Worm (Caenorhabditis elegans) whole organism, L2 larva: ENCODE results near the gene Y67D8B.3.

Source experiments
- ama-1 ChIP-seq: fragments of 150-350 bp; optimal IDR thresholded peaks from 2 replicates; lab custom pipeline; 2018; ENCODE audit warnings: inconsistent platforms
- blmp-1 ChIP-seq: sonication (generic microtip); optimal IDR thresholded peaks from 2 replicates; lab custom pipeline; 2017; ENCODE audit warnings: missing genetic modification characterization, mild to moderate bottlenecking, missing compliant biosample characterization, antibody characterized with exemption, moderate library complexity; ENCODE audit not compliant: insufficient read depth
- egl-27 ChIP-seq: sonication (generic microtip); optimal IDR thresholded peaks from 3 replicates; lab custom pipeline; 2017; ENCODE audit warnings: missing biosample characterization, missing genetic modification reagents, missing genetic modification characterization
- fos-1 ChIP-seq: fragments of 150-350 bp; optimal IDR thresholded peaks from 2 replicates; lab custom pipeline; 2014; ENCODE audit warnings: missing biosample characterization, missing genetic modification characterization
- lsy-2 ChIP-seq, 2 experiments: fragments of 150-350 bp in 1 of 2; sonication (generic microtip) in 1 of 2; optimal IDR thresholded peaks; 2 replicates each; lab custom pipeline; 2014 to 2017; ENCODE audit warnings: missing biosample characterization in 2 of 2, missing genetic modification characterization in 2 of 2
- nhr-11 ChIP-seq: fragments of 150-350 bp; optimal IDR thresholded peaks from 2 replicates; lab custom pipeline; 2014; ENCODE audit warnings: missing biosample characterization, missing genetic modification characterization
- nhr-237 ChIP-seq: fragments of 150-350 bp; optimal IDR thresholded peaks from 2 replicates; lab custom pipeline; 2014; ENCODE audit warnings: missing biosample characterization, missing genetic modification characterization
- nhr-25 ChIP-seq: fragments of 150-350 bp; sonication (generic microtip); optimal IDR thresholded peaks from 3 replicates; lab custom pipeline; 2014; ENCODE audit warnings: missing biosample characterization, missing genetic modification characterization
- nhr-77 ChIP-seq: fragments of 150-350 bp; optimal IDR thresholded peaks from 2 replicates; lab custom pipeline; 2014; ENCODE audit warnings: missing biosample characterization, missing genetic modification characterization
- sem-4 ChIP-seq: fragments of 150-350 bp; optimal IDR thresholded peaks from 2 replicates; lab custom pipeline; 2014; ENCODE audit warnings: missing biosample characterization, missing genetic modification reagents, missing genetic modification characterization
- unc-39 ChIP-seq: fragments of 150-350 bp; optimal IDR thresholded peaks from 2 replicates; lab custom pipeline; 2014; ENCODE audit warnings: missing biosample characterization, missing genetic modification characterization
- zag-1 ChIP-seq: fragments of 150-350 bp; optimal IDR thresholded peaks from 2 replicates; lab custom pipeline; 2014; ENCODE audit warnings: missing biosample characterization, missing genetic modification characterization
- ztf-4 ChIP-seq: fragments of 150-350 bp; optimal IDR thresholded peaks from 2 replicates; lab custom pipeline; 2014; ENCODE audit warnings: missing biosample characterization, missing genetic modification characterization

- TF ChIP-seq ama-1 (lab: Kevin White, UChicago) (no peak), nhr-11 (tag; lab: Kevin White, UChicago) (no peak), lsy-2 (tag; optimal IDR thresholded peaks at IDR 0.05; lab: Kevin White, UChicago) (no peak), blmp-1 (no peak), zag-1 (tag; lab: Kevin White, UChicago) (no peak), nhr-237 (no peak), sem-4 (tag; lab: Kevin White, UChicago) (no peak), ztf-4 (no peak), unc-39 (no peak), egl-27 (no peak), nhr-25 (no peak), nhr-77 (tag; lab: Kevin White, UChicago) (no peak), fos-1 (tag; lab: Kevin White, UChicago) (no peak)
Observed at ce11 chrIV:3221158-3221557, 19.1 kb upstream of the Y67D8B.3 start.
